Fruit fly (Drosophila melanogaster): ENCODE data around the gene b.

b gene

dm6 chr2L:13802075-13802639 is 18.9 kb upstream of the b start:
- TF ChIP-seq cnc (optimal IDR thresholded peaks at IDR 0.05) = no peak
- peak; percentile 58 for TF ChIP-seq CG12768 (GFP tag; optimal IDR thresholded peaks at IDR 0.05)
- TF ChIP-seq kay (GFP tag; ENCODE audit: borderline replicate concordance) = no peak
- TF ChIP-seq CG11617 (GFP tag; optimal IDR thresholded peaks at IDR 0.05) = no peak
- TF ChIP-seq tj (GFP tag; optimal IDR thresholded peaks at IDR 0.05) = no peak
- no peak for TF ChIP-seq ovo (GFP tag; optimal IDR thresholded peaks at IDR 0.05)
- TF ChIP-seq Crg-1 (GFP tag; optimal IDR thresholded peaks at IDR 0.05) = no peak
- TF ChIP-seq Mnt (GFP tag; optimal IDR thresholded peaks at IDR 0.05) = peak; percentile 35
- TF ChIP-seq CG33017 (tag; optimal IDR thresholded peaks at IDR 0.05) = no peak
- TF ChIP-seq bab1 (GFP tag; optimal IDR thresholded peaks at IDR 0.05) = no peak
- TF ChIP-seq cic (GFP tag; optimal IDR thresholded peaks at IDR 0.05) = peak; percentile 51

dm6 chr2L:13803032-13803661 is 17.9 kb upstream of the b start, which contains the start of gene CAH1:
Gene CAH1, plus strand, starts transcription at chr2L:13803626.
- peak; percentile 11 for TF ChIP-seq Mnt (GFP tag; optimal IDR thresholded peaks at IDR 0.05)
- TF ChIP-seq tj (GFP tag; optimal IDR thresholded peaks at IDR 0.05) = peak; percentile 32
- TF ChIP-seq cic (GFP tag; optimal IDR thresholded peaks at IDR 0.05) = peak; percentile 52
- peak; percentile 23 for TF ChIP-seq ovo (GFP tag; optimal IDR thresholded peaks at IDR 0.05)
- TF ChIP-seq CG7045 (GFP tag; optimal IDR thresholded peaks at IDR 0.05) = no peak
- peak in 1 of 2 experiments; percentile 37 for TF ChIP-seq cnc (optimal IDR thresholded peaks at IDR 0.05)
- peak; percentile 70 for TF ChIP-seq CG12768 (GFP tag; optimal IDR thresholded peaks at IDR 0.05)
- TF ChIP-seq CG1620 (GFP tag; optimal IDR thresholded peaks at IDR 0.05) = no peak
- peak; percentile 1 for TF ChIP-seq CG33017 (tag; optimal IDR thresholded peaks at IDR 0.05)
- no peak for TF ChIP-seq bab1 (GFP tag; optimal IDR thresholded peaks at IDR 0.05)

dm6 chr2L:13803805-13804560 is 17.1 kb upstream of the b start:
- TF ChIP-seq kay (GFP tag; ENCODE audit: borderline replicate concordance) = peak; percentile 90
- no peak for TF ChIP-seq cic (GFP tag; optimal IDR thresholded peaks at IDR 0.05)

- TF ChIP-seq cic (GFP tag; optimal IDR thresholded peaks at IDR 0.05) (peak; percentile 3), kay (GFP tag; ENCODE audit: borderline replicate concordance) (no peak)
These were observed 16.4 kb upstream of the b start for dm6 chr2L:13804561-13805067.

dm6 chr2L:13805170-13805569 is 15.9 kb upstream of the b start:
- TF ChIP-seq ovo (GFP tag; optimal IDR thresholded peaks at IDR 0.05) (no peak), CG7045 (GFP tag; optimal IDR thresholded peaks at IDR 0.05) (no peak), CG7101 (tag; optimal IDR thresholded peaks at IDR 0.05) (no peak), CG11617 (GFP tag; optimal IDR thresholded peaks at IDR 0.05) (no peak), CG14711 (tag; optimal IDR thresholded peaks at IDR 0.05) (no peak), kay (GFP tag; ENCODE audit: borderline replicate concordance) (no peak), bab1 (GFP tag; optimal IDR thresholded peaks at IDR 0.05) (no peak), CG33017 (tag; optimal IDR thresholded peaks at IDR 0.05) (no peak), tj (GFP tag; optimal IDR thresholded peaks at IDR 0.05) (no peak), Mnt (GFP tag; optimal IDR thresholded peaks at IDR 0.05) (peak; percentile 52), cic (GFP tag; optimal IDR thresholded peaks at IDR 0.05) (peak; percentile 13), toe (GFP tag; optimal IDR thresholded peaks at IDR 0.05) (no peak), pad (GFP tag; optimal IDR thresholded peaks at IDR 0.05) (no peak)

- TF ChIP-seq Crg-1 (GFP tag; optimal IDR thresholded peaks at IDR 0.05) (no peak), CG12768 (GFP tag; optimal IDR thresholded peaks at IDR 0.05) (peak; percentile 2), CG11617 (GFP tag; optimal IDR thresholded peaks at IDR 0.05) (no peak)
These were observed 14.0 kb upstream of the b start for dm6 chr2L:13807097-13807496.

- no peak for TF ChIP-seq Hr96 (GFP tag; optimal IDR thresholded peaks at IDR 0.05)
- TF ChIP-seq Clk (GFP tag; optimal IDR thresholded peaks at IDR 0.05) = no peak
- TF ChIP-seq CG11617 (GFP tag; optimal IDR thresholded peaks at IDR 0.05) = peak; percentile 30
- no peak for TF ChIP-seq cic (GFP tag; optimal IDR thresholded peaks at IDR 0.05)
- no peak for TF ChIP-seq pad (GFP tag; optimal IDR thresholded peaks at IDR 0.05)
- peak; percentile 21 for TF ChIP-seq CG12768 (GFP tag; optimal IDR thresholded peaks at IDR 0.05)
- peak; percentile 34 for TF ChIP-seq CG7045 (GFP tag; optimal IDR thresholded peaks at IDR 0.05)
- no peak for TF ChIP-seq CG5204 (GFP tag; optimal IDR thresholded peaks at IDR 0.05)
- TF ChIP-seq CG7101 (tag; optimal IDR thresholded peaks at IDR 0.05) = peak; percentile 55
- peak; percentile 43 for TF ChIP-seq ovo (GFP tag; optimal IDR thresholded peaks at IDR 0.05)
- TF ChIP-seq CG14711 (tag; optimal IDR thresholded peaks at IDR 0.05) = no peak
- TF ChIP-seq kay (GFP tag; ENCODE audit: borderline replicate concordance) = no peak
- TF ChIP-seq CG33017 (tag; optimal IDR thresholded peaks at IDR 0.05) = peak; percentile 61
- TF ChIP-seq cnc (optimal IDR thresholded peaks at IDR 0.05) = no peak
- peak; percentile 10 for TF ChIP-seq Mnt (GFP tag; optimal IDR thresholded peaks at IDR 0.05)
- no peak for TF ChIP-seq CG1620 (GFP tag; optimal IDR thresholded peaks at IDR 0.05)
- no peak for TF ChIP-seq tj (GFP tag; optimal IDR thresholded peaks at IDR 0.05)
- peak; percentile 45 for TF ChIP-seq Crg-1 (GFP tag; optimal IDR thresholded peaks at IDR 0.05)
- TF ChIP-seq bab1 (GFP tag; optimal IDR thresholded peaks at IDR 0.05) = no peak
- TF ChIP-seq toe (GFP tag; optimal IDR thresholded peaks at IDR 0.05) = no peak
These were observed 13.1 kb upstream of the b start for dm6 chr2L:13807959-13808358.

Data from whole organism, adult.